Fruit fly (Drosophila melanogaster): ENCODE measurements around the gene mRpS6.

Gene mRpS6

dm6 chr3L:4401241-4401640, 36.9 kb downstream of the mRpS6 start:
- TF ChIP-seq Clk (GFP tag; optimal IDR thresholded peaks at IDR 0.05) (no peak), CG5204 (GFP tag; optimal IDR thresholded peaks at IDR 0.05) (no peak), Hr96 (GFP tag; optimal IDR thresholded peaks at IDR 0.05) (no peak), CG7045 (GFP tag; optimal IDR thresholded peaks at IDR 0.05) (no peak), kay (GFP tag; ENCODE audit: borderline replicate concordance) (no peak), CG12768 (GFP tag; optimal IDR thresholded peaks at IDR 0.05) (no peak), CG11617 (GFP tag; optimal IDR thresholded peaks at IDR 0.05) (no peak), tj (GFP tag; optimal IDR thresholded peaks at IDR 0.05) (no peak), CG33017 (tag; optimal IDR thresholded peaks at IDR 0.05) (no peak), toe (GFP tag; optimal IDR thresholded peaks at IDR 0.05) (no peak), ovo (GFP tag; optimal IDR thresholded peaks at IDR 0.05) (no peak)

dm6 chr3L:4403180-4403769, 38.9 kb downstream of the mRpS6 start, which contains the start of gene Syx17:
TSS of gene Syx17 (plus strand) at chr3L:4403487.
- TF ChIP-seq Mnt (GFP tag; optimal IDR thresholded peaks at IDR 0.05) (peak; percentile 8), Hr96 (GFP tag; optimal IDR thresholded peaks at IDR 0.05) (peak; percentile 42), CG1620 (GFP tag; optimal IDR thresholded peaks at IDR 0.05) (peak; percentile 43), bab1 (GFP tag; optimal IDR thresholded peaks at IDR 0.05) (peak; percentile 54), CG14711 (tag; optimal IDR thresholded peaks at IDR 0.05) (no peak), tj (GFP tag; optimal IDR thresholded peaks at IDR 0.05) (no peak), Clk (GFP tag; optimal IDR thresholded peaks at IDR 0.05) (peak; percentile 9), CG33017 (tag; optimal IDR thresholded peaks at IDR 0.05) (peak; percentile 24), CG11617 (GFP tag; optimal IDR thresholded peaks at IDR 0.05) (no peak), cic (GFP tag; optimal IDR thresholded peaks at IDR 0.05) (no peak), CG7101 (tag; optimal IDR thresholded peaks at IDR 0.05) (peak; percentile 30), toe (GFP tag; optimal IDR thresholded peaks at IDR 0.05) (peak; percentile 70), pad (GFP tag; optimal IDR thresholded peaks at IDR 0.05) (peak; percentile 10)

dm6 chr3L:4405922-4406321, 41.6 kb downstream of the mRpS6 start, which contains the start of gene CG15019:
TSS of gene CG15019 (minus strand) at chr3L:4406059.
- TF ChIP-seq Mnt (GFP tag; optimal IDR thresholded peaks at IDR 0.05) (peak; percentile 95), CG7045 (GFP tag; optimal IDR thresholded peaks at IDR 0.05) (no peak), CG5204 (GFP tag; optimal IDR thresholded peaks at IDR 0.05) (no peak)

- TF ChIP-seq CG11617 (GFP tag; optimal IDR thresholded peaks at IDR 0.05) = peak; percentile 74
- TF ChIP-seq CG12768 (GFP tag; optimal IDR thresholded peaks at IDR 0.05) = peak; percentile 63
- peak; percentile 62 for TF ChIP-seq pad (GFP tag; optimal IDR thresholded peaks at IDR 0.05)
- peak; percentile 53 for TF ChIP-seq Crg-1 (GFP tag; optimal IDR thresholded peaks at IDR 0.05)
- TF ChIP-seq CG33017 (tag; optimal IDR thresholded peaks at IDR 0.05) = peak; percentile 65
- no peak for TF ChIP-seq cnc (optimal IDR thresholded peaks at IDR 0.05)
- TF ChIP-seq CG14711 (tag; optimal IDR thresholded peaks at IDR 0.05) = peak; percentile 58
- TF ChIP-seq bab1 (GFP tag; optimal IDR thresholded peaks at IDR 0.05) = peak; percentile 52
- TF ChIP-seq CG1620 (GFP tag; optimal IDR thresholded peaks at IDR 0.05) = no peak
- TF ChIP-seq kay (GFP tag; ENCODE audit: borderline replicate concordance) = peak; percentile 88
- no peak for TF ChIP-seq cic (GFP tag; optimal IDR thresholded peaks at IDR 0.05)
- TF ChIP-seq tj (GFP tag; optimal IDR thresholded peaks at IDR 0.05) = peak; percentile 45
- TF ChIP-seq Clk (GFP tag; optimal IDR thresholded peaks at IDR 0.05) = peak; percentile 34
- TF ChIP-seq ovo (GFP tag; optimal IDR thresholded peaks at IDR 0.05) = no peak
- no peak for TF ChIP-seq Hr96 (GFP tag; optimal IDR thresholded peaks at IDR 0.05)
- TF ChIP-seq CG7045 (GFP tag; optimal IDR thresholded peaks at IDR 0.05) = peak; percentile 63
- TF ChIP-seq CG5204 (GFP tag; optimal IDR thresholded peaks at IDR 0.05) = peak; percentile 59
- TF ChIP-seq toe (GFP tag; optimal IDR thresholded peaks at IDR 0.05) = peak; percentile 46
- peak; percentile 65 for TF ChIP-seq CG7101 (tag; optimal IDR thresholded peaks at IDR 0.05)
- peak; percentile 7 for TF ChIP-seq Mnt (GFP tag; optimal IDR thresholded peaks at IDR 0.05)
Measured at dm6 chr3L:4406653-4407257, 42.4 kb downstream of the mRpS6 start, which contains the start of gene TP53INP. TSS of gene TP53INP (plus strand) at chr3L:4406943.

- TF ChIP-seq CG7101 (tag; optimal IDR thresholded peaks at IDR 0.05) (no peak), CG11617 (GFP tag; optimal IDR thresholded peaks at IDR 0.05) (no peak), pad (GFP tag; optimal IDR thresholded peaks at IDR 0.05) (no peak), cnc (optimal IDR thresholded peaks at IDR 0.05) (no peak), CG7045 (GFP tag; optimal IDR thresholded peaks at IDR 0.05) (no peak), cic (GFP tag; optimal IDR thresholded peaks at IDR 0.05) (no peak), CG14711 (tag; optimal IDR thresholded peaks at IDR 0.05) (peak; percentile 13), ovo (GFP tag; optimal IDR thresholded peaks at IDR 0.05) (no peak), CG5204 (GFP tag; optimal IDR thresholded peaks at IDR 0.05) (peak; percentile 29), kay (GFP tag; ENCODE audit: borderline replicate concordance) (no peak)
Measured at dm6 chr3L:4407743-4408142, 43.4 kb downstream of the mRpS6 start.

- TF ChIP-seq Hr96 (GFP tag; optimal IDR thresholded peaks at IDR 0.05) (no peak), CG5204 (GFP tag; optimal IDR thresholded peaks at IDR 0.05) (no peak), pad (GFP tag; optimal IDR thresholded peaks at IDR 0.05) (no peak), CG7045 (GFP tag; optimal IDR thresholded peaks at IDR 0.05) (no peak), tj (GFP tag; optimal IDR thresholded peaks at IDR 0.05) (no peak), kay (GFP tag; ENCODE audit: borderline replicate concordance) (no peak), CG11617 (GFP tag; optimal IDR thresholded peaks at IDR 0.05) (no peak), Mnt (GFP tag; optimal IDR thresholded peaks at IDR 0.05) (no peak), bab1 (GFP tag; optimal IDR thresholded peaks at IDR 0.05) (no peak), CG1620 (GFP tag; optimal IDR thresholded peaks at IDR 0.05) (no peak), CG7101 (tag; optimal IDR thresholded peaks at IDR 0.05) (no peak), CG33017 (tag; optimal IDR thresholded peaks at IDR 0.05) (no peak), Crg-1 (GFP tag; optimal IDR thresholded peaks at IDR 0.05) (no peak), cic (GFP tag; optimal IDR thresholded peaks at IDR 0.05) (no peak), CG14711 (tag; optimal IDR thresholded peaks at IDR 0.05) (no peak)
Measured at dm6 chr3L:4408313-4409133, 44.2 kb downstream of the mRpS6 start.
